Worm (Caenorhabditis elegans): ENCODE results near the gene C25F6.8.

The C25F6.8 gene

ce11 chrX:5466149-5466548 is 18.1 kb downstream of the C25F6.8 start:
- TF ChIP-seq B0019.2 (GFP tag; conservative IDR thresholded peaks at IDR 0.05) = no peak
- TF ChIP-seq ztf-25 (GFP tag; IDR thresholded peaks at IDR 0.05) = no peak
- TF ChIP-seq F39B2.1 (GFP tag; IDR thresholded peaks at IDR 0.05) = 0 out of 2 replicates have a peak, but pooled peaks have one; percentile 28

- TF ChIP-seq nhr-80 (tag; optimal IDR thresholded peaks at IDR 0.05) = peak; percentile 76
- TF ChIP-seq tbx-9 (tag; optimal IDR thresholded peaks at IDR 0.05; ENCODE audit: borderline replicate concordance) = no peak
- no peak for TF ChIP-seq F49E8.2 (tag; optimal IDR thresholded peaks at IDR 0.05; ENCODE audit: insufficient read depth)
- TF ChIP-seq hsf-1 (GFP tag; IDR thresholded peaks at IDR 0.05) = no peak
- TF ChIP-seq attf-5 (GFP tag; optimal IDR thresholded peaks at IDR 0.05) = no peak
- TF ChIP-seq hrde-1 (tag; optimal IDR thresholded peaks at IDR 0.05; ENCODE audit: borderline replicate concordance) = no peak
- peak; percentile 18; the same call in 1 of the 2 replicates for TF ChIP-seq mcd-1 (GFP tag; IDR thresholded peaks at IDR 0.05)
- peak; percentile 9 for TF ChIP-seq tbp1 (GFP tag; optimal IDR thresholded peaks at IDR 0.05)
- TF ChIP-seq madf-10 (tag; optimal IDR thresholded peaks at IDR 0.05) = peak; percentile 3
- TF ChIP-seq let-607 (tag; optimal IDR thresholded peaks at IDR 0.05) = peak; percentile 47 to 91
- no peak for TF ChIP-seq efl-1 (GFP tag; optimal IDR thresholded peaks at IDR 0.05)
- TF ChIP-seq ceh-91 (GFP tag; IDR thresholded peaks at IDR 0.05) = no peak
- TF ChIP-seq egrh-3 (GFP tag; IDR thresholded peaks at IDR 0.05) = no peak
- no peak for TF ChIP-seq sptf-2 (GFP tag; optimal IDR thresholded peaks at IDR 0.05)
- TF ChIP-seq chd-7 (tag; optimal IDR thresholded peaks at IDR 0.05) = no peak
- peak; percentile 52 for TF ChIP-seq lin-40 (tag; optimal IDR thresholded peaks at IDR 0.05)
- peak; percentile 40 for TF ChIP-seq ztf-26 (tag; optimal IDR thresholded peaks at IDR 0.05)
- no peak for TF ChIP-seq nhr-90 (tag; optimal IDR thresholded peaks at IDR 0.05)
Measured at ce11 chrX:5467308-5467707, 19.3 kb downstream of the C25F6.8 start.

ce11 chrX:5467820-5468270 is 19.8 kb downstream of the C25F6.8 start, which contains the start of gene dpyd-1:
Gene dpyd-1, plus strand, starts transcription at chrX:5467870.
- TF ChIP-seq ama-1 (optimal IDR thresholded peaks at IDR 0.05) (no peak), ama-1 (GFP tag; optimal IDR thresholded peaks at IDR 0.05) (no peak), cebp-1 (GFP tag; IDR thresholded peaks at IDR 0.05) (no peak), cebp-1 (tag; optimal IDR thresholded peaks at IDR 0.05) (peak; percentile 0)

- no peak for TF ChIP-seq madf-6 (GFP tag; IDR thresholded peaks at IDR 0.05)
- TF ChIP-seq egrh-3 (GFP tag; IDR thresholded peaks at IDR 0.05) = no peak
- TF ChIP-seq T26A5.8 (tag; optimal IDR thresholded peaks at IDR 0.05) = no peak
- TF ChIP-seq nhr-90 (tag; optimal IDR thresholded peaks at IDR 0.05) = no peak
- no peak for TF ChIP-seq ztf-25 (GFP tag; IDR thresholded peaks at IDR 0.05)
- TF ChIP-seq unc-130 (GFP tag; optimal IDR thresholded peaks at IDR 0.05) = no peak
- TF ChIP-seq let-607 (tag; optimal IDR thresholded peaks at IDR 0.05) = no peak
- TF ChIP-seq dox-1 (GFP tag; IDR thresholded peaks at IDR 0.05) = no peak
- no peak for TF ChIP-seq ztf-28 (GFP tag; IDR thresholded peaks at IDR 0.05)
- TF ChIP-seq pha-4 (tag; optimal IDR thresholded peaks at IDR 0.05) = no peak
- TF ChIP-seq snpc-4 (GFP tag; optimal IDR thresholded peaks at IDR 0.05) = no peak
- no peak for TF ChIP-seq snpc-4 (tag; optimal IDR thresholded peaks at IDR 0.05)
- TF ChIP-seq ama-1 (optimal IDR thresholded peaks at IDR 0.05) = no peak
- no peak for TF ChIP-seq ama-1 (GFP tag; optimal IDR thresholded peaks at IDR 0.05)
- TF ChIP-seq hsf-1 (GFP tag; IDR thresholded peaks at IDR 0.05) = no peak
- TF ChIP-seq madf-10 (tag; optimal IDR thresholded peaks at IDR 0.05) = no peak
- no peak for TF ChIP-seq F39B2.1 (GFP tag; IDR thresholded peaks at IDR 0.05)
- TF ChIP-seq F37B4.10 (GFP tag; IDR thresholded peaks at IDR 0.05) = no peak
- TF ChIP-seq let-526 (GFP tag; IDR thresholded peaks at IDR 0.05) = no peak
- TF ChIP-seq dpl-1 (GFP tag; optimal IDR thresholded peaks at IDR 0.05) = no peak
- TF ChIP-seq ztf-6 (GFP tag; IDR thresholded peaks at IDR 0.05) = no peak
Measured at ce11 chrX:5470111-5470745, 22.2 kb downstream of the C25F6.8 start.

Measured in whole organism, young adult.